Worm (Caenorhabditis elegans) whole organism, L2 larva: ENCODE data around the gene rml-4.

Source experiments
- C34F6.9 ChIP-seq: fragments of 150-350 bp; optimal IDR thresholded peaks from 2 replicates; lab custom pipeline; 2014; ENCODE audit warnings: missing biosample characterization, missing genetic modification characterization
- R02D3.7 ChIP-seq: fragments of 150-350 bp; optimal IDR thresholded peaks from 2 replicates; lab custom pipeline; 2014; ENCODE audit warnings: missing biosample characterization, missing genetic modification characterization
- Y55F3AM.14 ChIP-seq: fragments of 200-800 bp; sonication (Bioruptor generic); optimal IDR thresholded peaks from 2 replicates; lab custom pipeline; 2018; ENCODE audit warnings: mild to moderate bottlenecking, missing genetic modification characterization, missing compliant biosample characterization
- alr-1 ChIP-seq: fragments of 150-350 bp; optimal IDR thresholded peaks from 2 replicates; lab custom pipeline; 2014; ENCODE audit warnings: missing biosample characterization, missing genetic modification characterization
- aly-2 ChIP-seq: fragments of 150-350 bp; optimal IDR thresholded peaks from 2 replicates; lab custom pipeline; 2014; ENCODE audit warnings: missing biosample characterization, missing genetic modification characterization
- ama-1 ChIP-seq: fragments of 150-350 bp; optimal IDR thresholded peaks from 2 replicates; lab custom pipeline; 2018; ENCODE audit warnings: inconsistent platforms
- blmp-1 ChIP-seq: sonication (generic microtip); optimal IDR thresholded peaks from 2 replicates; lab custom pipeline; 2017; ENCODE audit warnings: missing genetic modification characterization, mild to moderate bottlenecking, missing compliant biosample characterization, antibody characterized with exemption, moderate library complexity; ENCODE audit not compliant: insufficient read depth
- ceh-16 ChIP-seq: fragments of 150-350 bp; optimal IDR thresholded peaks from 2 replicates; lab custom pipeline; 2014; ENCODE audit warnings: missing biosample characterization, missing genetic modification characterization
- ceh-82 ChIP-seq: fragments of 150-350 bp; optimal IDR thresholded peaks from 2 replicates; lab custom pipeline; 2014; ENCODE audit warnings: missing biosample characterization, missing genetic modification characterization
- crh-2 ChIP-seq: sonication (generic microtip); optimal IDR thresholded peaks from 2 replicates; lab custom pipeline; 2017; ENCODE audit warnings: missing biosample characterization, missing genetic modification characterization
- dmd-4 ChIP-seq: sonication (generic microtip); optimal IDR thresholded peaks from 2 replicates; lab custom pipeline; 2017; ENCODE audit warnings: missing biosample characterization, missing genetic modification characterization
- egl-27 ChIP-seq: sonication (generic microtip); optimal IDR thresholded peaks from 3 replicates; lab custom pipeline; 2017; ENCODE audit warnings: missing biosample characterization, missing genetic modification reagents, missing genetic modification characterization
- elt-1 ChIP-seq: fragments of 150-350 bp; optimal IDR thresholded peaks from 2 replicates; lab custom pipeline; 2014; ENCODE audit warnings: missing biosample characterization, missing genetic modification characterization
- elt-3 ChIP-seq: sonication (generic microtip); optimal IDR thresholded peaks from 2 replicates; lab custom pipeline; 2017; ENCODE audit warnings: missing biosample characterization, missing genetic modification characterization
- lin-11 ChIP-seq: fragments of 150-350 bp; sonication (generic microtip); optimal IDR thresholded peaks from 2 replicates; lab custom pipeline; 2014; ENCODE audit warnings: missing biosample characterization, missing genetic modification characterization, inconsistent platforms, mixed read lengths
- lin-13 ChIP-seq: fragments of 150-350 bp; optimal IDR thresholded peaks from 2 replicates; lab custom pipeline; 2014; ENCODE audit warnings: missing biosample characterization, missing genetic modification reagents, missing genetic modification characterization
- lsy-2 ChIP-seq, 2 experiments: fragments of 150-350 bp in 1 of 2; sonication (generic microtip) in 1 of 2; optimal IDR thresholded peaks; 2 replicates each; lab custom pipeline; 2014 to 2017; ENCODE audit warnings: missing biosample characterization in 2 of 2, missing genetic modification characterization in 2 of 2
- mbf-1 ChIP-seq: sonication (generic microtip); optimal IDR thresholded peaks from 2 replicates; lab custom pipeline; 2017; ENCODE audit warnings: missing biosample characterization, missing genetic modification characterization
- mdl-1 ChIP-seq, 2 experiments: fragments of 150-350 bp in 1 of 2; sonication (generic microtip) in 1 of 2; optimal IDR thresholded peaks; 2 replicates each; lab custom pipeline; 2017; ENCODE audit warnings: missing biosample characterization in 2 of 2, missing genetic modification characterization in 2 of 2
- nhr-11 ChIP-seq: fragments of 150-350 bp; optimal IDR thresholded peaks from 2 replicates; lab custom pipeline; 2014; ENCODE audit warnings: missing biosample characterization, missing genetic modification characterization
- nhr-21 ChIP-seq: fragments of 150-350 bp; optimal IDR thresholded peaks from 2 replicates; lab custom pipeline; 2014; ENCODE audit warnings: missing biosample characterization, missing genetic modification characterization
- nhr-23 ChIP-seq: fragments of 150-350 bp; optimal IDR thresholded peaks from 2 replicates; lab custom pipeline; 2014; ENCODE audit warnings: missing biosample characterization, missing genetic modification reagents, missing genetic modification characterization
- nhr-237 ChIP-seq: fragments of 150-350 bp; optimal IDR thresholded peaks from 2 replicates; lab custom pipeline; 2014; ENCODE audit warnings: missing biosample characterization, missing genetic modification characterization
- nhr-25 ChIP-seq: fragments of 150-350 bp; sonication (generic microtip); optimal IDR thresholded peaks from 3 replicates; lab custom pipeline; 2014; ENCODE audit warnings: missing biosample characterization, missing genetic modification characterization
- nhr-6 ChIP-seq: fragments of 150-350 bp; optimal IDR thresholded peaks from 2 replicates; lab custom pipeline; 2014; ENCODE audit warnings: missing biosample characterization, missing genetic modification characterization
- nhr-77 ChIP-seq: fragments of 150-350 bp; optimal IDR thresholded peaks from 2 replicates; lab custom pipeline; 2014; ENCODE audit warnings: missing biosample characterization, missing genetic modification characterization
- sem-4 ChIP-seq: fragments of 150-350 bp; optimal IDR thresholded peaks from 2 replicates; lab custom pipeline; 2014; ENCODE audit warnings: missing biosample characterization, missing genetic modification reagents, missing genetic modification characterization
- skn-1 ChIP-seq: sonication (generic microtip); optimal IDR thresholded peaks from 2 replicates; lab custom pipeline; 2017; ENCODE audit warnings: missing biosample characterization, missing genetic modification characterization
- sma-3 ChIP-seq: sonication (generic microtip); optimal IDR thresholded peaks from 2 replicates; lab custom pipeline; 2016; ENCODE audit warnings: missing genetic modification reagents, missing genetic modification characterization, missing compliant biosample characterization
- sma-9 ChIP-seq, 2 experiments: fragments of 150-350 bp in 1 of 2; sonication (generic microtip) in 1 of 2; optimal IDR thresholded peaks; 2 replicates each; lab custom pipeline; 2014 to 2016; ENCODE audit warnings: missing genetic modification characterization in 2 of 2, mild to moderate bottlenecking in 1 of 2, missing biosample characterization in 1 of 2, missing compliant biosample characterization in 1 of 2, missing genetic modification reagents in 1 of 2, moderate library complexity in 1 of 2
- snpc-4 ChIP-seq: fragments of 150-350 bp; optimal IDR thresholded peaks from 2 replicates; lab custom pipeline; 2014; ENCODE audit warnings: missing biosample characterization, missing genetic modification characterization
- unc-39 ChIP-seq: fragments of 150-350 bp; optimal IDR thresholded peaks from 2 replicates; lab custom pipeline; 2014; ENCODE audit warnings: missing biosample characterization, missing genetic modification characterization
- unc-55 ChIP-seq: fragments of 150-350 bp; sonication (generic microtip); optimal IDR thresholded peaks from 3 replicates; lab custom pipeline; 2014; ENCODE audit warnings: missing biosample characterization, missing genetic modification reagents, missing genetic modification characterization
- unc-62 ChIP-seq: fragments of 150-350 bp; optimal IDR thresholded peaks from 2 replicates; lab custom pipeline; 2014; ENCODE audit warnings: missing biosample characterization, missing genetic modification reagents, missing genetic modification characterization
- zag-1 ChIP-seq: fragments of 150-350 bp; optimal IDR thresholded peaks from 2 replicates; lab custom pipeline; 2014; ENCODE audit warnings: missing biosample characterization, missing genetic modification characterization
- ztf-1 ChIP-seq: fragments of 200-800 bp; sonication (Bioruptor generic); conservative IDR thresholded peaks from 2 replicates; pipeline ENCODE4 v1.3.6; 2022; ENCODE audit warnings: missing genetic modification characterization, missing compliant biosample characterization
- ztf-4 ChIP-seq: fragments of 150-350 bp; optimal IDR thresholded peaks from 2 replicates; lab custom pipeline; 2014; ENCODE audit warnings: missing biosample characterization, missing genetic modification characterization

rml-4 gene

DNA sequence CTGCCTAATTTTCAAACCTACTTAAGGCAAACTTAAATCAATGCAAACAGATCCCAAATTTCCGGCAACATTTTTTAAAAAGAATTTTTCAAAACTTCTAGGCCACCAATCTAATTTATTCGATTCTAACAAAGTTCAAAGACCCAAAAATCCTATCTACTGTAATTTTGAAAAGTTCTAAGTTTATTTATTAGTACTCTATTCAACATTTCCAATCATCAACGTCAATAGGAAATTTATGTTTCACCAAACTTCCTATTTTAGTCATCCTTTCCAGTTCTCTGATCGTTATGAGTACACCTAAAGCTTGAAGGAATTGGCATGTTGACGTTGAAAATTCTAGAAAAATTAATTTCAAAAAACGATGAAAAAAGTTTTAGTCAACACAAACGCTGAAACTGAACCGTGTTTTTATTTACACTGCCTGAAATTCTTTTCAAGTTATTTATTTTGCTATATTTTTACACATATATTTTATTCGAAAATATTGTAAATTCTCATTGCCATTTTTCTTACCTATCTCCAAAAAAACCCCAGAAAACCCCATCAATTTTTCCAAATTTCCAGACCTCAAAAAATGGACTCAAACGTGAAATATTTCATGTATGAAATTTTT, 19.2 kb upstream of the rml-4 start, which contains the start of gene npr-42:
Gene npr-42, plus strand, starts transcription at position 566 of the 616 bp plus-strand sequence.
- TF ChIP-seq sem-4 (no peak), nhr-21 (tag; lab: Kevin White, UChicago) (no peak), alr-1 (tag; lab: Kevin White, UChicago) (no peak), dmd-4 (tag; lab: Kevin White, UChicago) (no peak), zag-1 (tag; lab: Kevin White, UChicago) (no peak), skn-1 (no peak), unc-39 (no peak), ama-1 (lab: Kevin White, UChicago) (no peak), nhr-23 (tag; lab: Kevin White, UChicago) (no peak), lin-13 (no peak), elt-3 (no peak), nhr-237 (tag; lab: Kevin White, UChicago) (no peak), nhr-77 (tag; lab: Kevin White, UChicago) (no peak), mbf-1 (tag; lab: Kevin White, UChicago) (no peak), elt-1 (tag; lab: Kevin White, UChicago) (no peak), Y55F3AM.14 (GFP tag; lab: Kevin White, UChicago) (no peak), lin-11 (no peak), R02D3.7 (tag; lab: Kevin White, UChicago) (no peak), ztf-4 (tag; lab: Kevin White, UChicago) (no peak), blmp-1 (tag; lab: Kevin White, UChicago) (no peak)

DNA sequence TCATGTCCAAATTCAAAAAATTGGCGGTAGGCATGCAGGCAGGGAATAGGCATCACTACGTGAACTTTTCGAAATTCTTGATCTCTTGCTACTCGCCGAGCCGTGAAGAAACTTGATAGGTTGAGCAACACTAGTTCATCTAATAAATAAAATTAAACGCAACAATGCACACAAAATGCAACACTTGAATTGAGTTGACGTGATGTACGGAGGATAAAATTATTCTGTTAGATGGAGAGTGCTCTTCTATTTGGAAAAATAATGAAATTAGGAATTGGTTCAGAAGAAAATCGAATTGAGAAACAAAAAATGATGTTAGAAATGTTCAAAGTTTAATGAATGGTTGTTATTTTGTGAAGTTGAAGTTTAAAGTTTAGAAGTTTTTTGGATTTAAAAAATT, 18.0 kb upstream of the rml-4 start:
- TF ChIP-seq nhr-6, result no peak

DNA sequence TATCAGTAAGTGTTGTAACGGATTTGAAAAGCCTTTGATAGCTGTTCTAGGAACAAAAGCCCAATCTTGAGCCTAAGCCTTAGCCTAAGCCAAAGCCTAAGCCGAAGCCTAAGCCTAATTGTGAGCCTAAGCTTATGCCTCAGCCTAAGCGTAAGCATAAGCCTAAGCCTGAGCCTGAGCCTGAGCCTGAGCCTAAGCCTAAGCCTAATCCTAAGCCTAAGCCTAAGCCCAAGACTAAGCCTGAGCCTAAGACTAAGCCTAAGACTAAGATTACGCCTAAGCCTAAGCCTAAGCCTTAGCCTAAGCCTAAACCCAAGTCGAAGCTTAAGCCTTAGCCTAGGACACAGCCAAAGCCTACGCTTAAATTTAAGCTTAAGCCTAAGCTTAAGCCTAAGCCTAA, 17.3 kb upstream of the rml-4 start:
- TF ChIP-seq nhr-77 (tag; lab: Kevin White, UChicago) (no peak), sma-9 (GFP tag; optimal IDR thresholded peaks at IDR 0.05; lab: Kevin White, UChicago) (no peak), sma-9 (tag; optimal IDR thresholded peaks at IDR 0.05; lab: Kevin White, UChicago) (no peak), nhr-6 (no peak), alr-1 (tag; lab: Kevin White, UChicago) (no peak), mbf-1 (tag; lab: Kevin White, UChicago) (no peak), nhr-21 (tag; lab: Kevin White, UChicago) (no peak), mdl-1 (tag; optimal IDR thresholded peaks at IDR 0.05; lab: Kevin White, UChicago) (no peak), snpc-4 (tag; lab: Kevin White, UChicago) (no peak)

DNA sequence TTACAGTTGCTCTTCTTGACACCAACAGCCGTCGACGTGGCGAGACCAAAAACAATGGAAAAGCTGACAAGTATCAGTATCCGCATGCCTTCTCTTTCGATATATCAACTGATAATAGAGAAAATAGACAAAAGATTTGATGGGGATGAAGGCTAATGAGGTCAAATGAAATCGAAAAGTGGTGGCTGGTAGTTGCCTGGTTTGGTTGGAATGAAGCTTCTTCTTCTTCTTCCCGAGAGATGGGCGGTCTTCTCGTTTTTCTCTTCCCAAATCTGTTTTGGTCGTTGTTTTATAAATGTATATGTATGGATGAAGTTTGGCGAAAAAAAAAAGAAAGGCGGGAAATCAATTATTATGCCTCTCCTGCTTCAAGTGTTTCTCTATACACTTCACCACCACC, 13.2 kb upstream of the rml-4 start, which contains the start of gene C01F1.5:
Gene C01F1.5, minus strand, starts transcription at position 103 of the 400 bp plus-strand sequence.
- no peak for TF ChIP-seq nhr-23 (tag; lab: Kevin White, UChicago)
- TF ChIP-seq crh-2 (tag; lab: Kevin White, UChicago), result no peak
- TF ChIP-seq ceh-82, result no peak
- TF ChIP-seq nhr-25, result no peak
- TF ChIP-seq nhr-6, result no peak
- no peak for TF ChIP-seq nhr-11
- no peak for TF ChIP-seq ztf-1 (GFP tag; lab: Robert Waterston, UW)
- no peak for TF ChIP-seq lsy-2 (tag; optimal IDR thresholded peaks at IDR 0.05; lab: Kevin White, UChicago)
- no peak for TF ChIP-seq sma-9 (GFP tag; optimal IDR thresholded peaks at IDR 0.05; lab: Kevin White, UChicago)
- TF ChIP-seq sma-9 (tag; optimal IDR thresholded peaks at IDR 0.05; lab: Kevin White, UChicago), result no peak
- TF ChIP-seq aly-2 (tag; lab: Kevin White, UChicago), result no peak
- no peak for TF ChIP-seq ceh-16 (tag; lab: Kevin White, UChicago)
- no peak for TF ChIP-seq R02D3.7 (tag; lab: Kevin White, UChicago)

DNA sequence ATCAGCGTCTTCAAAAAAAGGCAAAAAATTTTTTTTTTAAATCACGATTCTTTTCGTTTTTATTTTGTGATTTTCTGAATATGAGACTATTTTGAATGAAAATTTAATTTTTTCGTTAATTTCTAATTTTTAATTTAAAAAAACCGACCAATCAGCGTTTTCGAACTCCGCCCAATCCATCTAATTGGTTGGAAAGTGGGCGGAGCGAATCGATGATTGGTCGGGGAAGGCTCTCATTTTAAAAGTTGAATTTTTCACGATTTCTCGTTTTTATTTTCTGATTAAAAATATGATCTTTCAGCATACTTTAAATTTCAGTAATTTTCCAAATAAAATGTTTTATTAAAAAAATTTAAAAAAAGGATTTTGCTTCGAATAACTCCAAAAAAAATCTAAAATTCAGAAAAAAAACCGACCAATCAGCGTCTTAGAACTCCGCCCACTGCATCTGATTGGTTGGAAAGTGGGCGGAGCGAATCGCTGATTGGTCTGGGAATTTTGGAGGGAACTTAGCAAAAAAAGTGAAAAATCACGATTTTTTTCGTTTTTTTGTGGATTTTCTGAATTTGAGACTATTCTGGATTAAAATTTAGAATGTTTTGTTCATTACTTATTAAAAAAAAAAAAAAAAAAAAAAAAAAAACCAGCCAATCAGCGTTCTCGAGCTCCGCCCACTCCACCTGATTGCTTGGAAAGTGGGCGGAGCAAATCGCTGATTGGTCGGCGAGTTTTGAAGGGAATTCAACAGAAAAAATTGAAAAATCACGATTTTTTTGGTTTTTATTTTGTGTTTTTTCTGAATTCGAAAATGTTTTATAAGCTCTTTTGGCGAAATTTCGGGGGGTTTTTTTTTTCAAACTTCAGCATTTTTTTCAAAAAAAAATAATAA, 10.4 kb upstream of the rml-4 start:
- no peak for TF ChIP-seq unc-39
- no peak for TF ChIP-seq sma-3
- TF ChIP-seq sma-9 (GFP tag; optimal IDR thresholded peaks at IDR 0.05; lab: Kevin White, UChicago), result no peak
- TF ChIP-seq sma-9 (tag; optimal IDR thresholded peaks at IDR 0.05; lab: Kevin White, UChicago), result no peak
- TF ChIP-seq alr-1 (tag; lab: Kevin White, UChicago), result no peak
- TF ChIP-seq nhr-21 (tag; lab: Kevin White, UChicago), result no peak
- no peak for TF ChIP-seq unc-55
- TF ChIP-seq snpc-4 (tag; lab: Kevin White, UChicago), result no peak
- no peak for TF ChIP-seq crh-2 (tag; lab: Kevin White, UChicago)
- TF ChIP-seq Y55F3AM.14 (GFP tag; lab: Kevin White, UChicago), result no peak
- TF ChIP-seq lin-13, result no peak
- no peak for TF ChIP-seq egl-27 (tag; lab: Kevin White, UChicago)
- TF ChIP-seq elt-3, result no peak
- no peak for TF ChIP-seq unc-62
- no peak for TF ChIP-seq ama-1 (lab: Kevin White, UChicago)
- TF ChIP-seq dmd-4 (tag; lab: Kevin White, UChicago), result no peak
- no peak for TF ChIP-seq nhr-25
- no peak for TF ChIP-seq C34F6.9 (tag; lab: Kevin White, UChicago)
